Fruit fly (Drosophila melanogaster): Measurements from ENCODE around the gene Nup205.
A peak's percentile ranks its signal among the peaks of the same experiment; 100 is the strongest.

Nup205 gene

DNA sequence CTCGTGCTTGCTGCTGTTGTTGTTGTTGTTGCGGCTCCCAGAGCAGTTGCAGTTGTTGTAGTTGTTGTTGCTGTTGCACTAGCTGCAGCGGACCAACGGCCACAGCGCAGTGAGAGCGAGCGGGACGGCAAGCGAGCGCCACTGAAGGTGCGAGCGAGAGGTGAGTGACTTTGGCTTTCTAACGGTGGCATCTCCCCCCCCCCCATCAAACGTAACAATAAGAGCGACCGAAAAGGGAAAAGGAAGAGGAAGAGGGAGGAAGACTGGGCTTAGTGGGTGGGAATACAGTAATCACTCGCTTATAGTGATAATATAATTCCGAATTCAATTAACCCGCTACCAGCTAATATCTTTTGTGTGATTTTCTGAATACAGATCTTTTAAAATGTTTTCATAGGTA lies 15.0 kb downstream of the Nup205 start (continued):
- TF ChIP-seq lbe (GFP tag; optimal IDR thresholded peaks at IDR 0.05) (no peak), CG13287 (GFP tag; IDR thresholded peaks at IDR 0.05; ENCODE audit: partially characterized antibody) (no peak), crc (GFP tag; optimal IDR thresholded peaks at IDR 0.05) (no peak), Ets65A (GFP tag) (no peak), pros (GFP tag; optimal IDR thresholded peaks at IDR 0.05) (no peak), ewg (GFP tag; optimal IDR thresholded peaks at IDR 0.05) (no peak), abd-A (tag; optimal IDR thresholded peaks at IDR 0.05) (no peak), phol (tag; optimal IDR thresholded peaks at IDR 0.05) (peak; percentile 4), da (GFP tag; optimal IDR thresholded peaks at IDR 0.05) (peak; percentile 1), CkIIα-i1 (GFP tag; IDR thresholded peaks at IDR 0.05) (no peak), Asciz (GFP tag; optimal IDR thresholded peaks at IDR 0.05) (no peak), Drgx (GFP tag; IDR thresholded peaks at IDR 0.05) (no peak), CG10979 (tag; optimal IDR thresholded peaks at IDR 0.05) (no peak), tgo (GFP tag; IDR thresholded peaks at IDR 0.05) (no peak), sc (optimal IDR thresholded peaks at IDR 0.05) (no peak), sc (GFP tag; optimal IDR thresholded peaks at IDR 0.05) (no peak), Bgb (GFP tag; IDR thresholded peaks at IDR 0.05; ENCODE audit: partially characterized antibody) (no peak), Hmx (GFP tag; optimal IDR thresholded peaks at IDR 0.05) (no peak), Hr78 (GFP tag; optimal IDR thresholded peaks at IDR 0.05) (peak in 1 of 2 experiments; percentile 37), CG11085 (GFP tag; IDR thresholded peaks at IDR 0.05) (no peak), CG17385 (GFP tag; optimal IDR thresholded peaks at IDR 0.05) (peak; percentile 59), tll (GFP tag; optimal IDR thresholded peaks at IDR 0.05) (no peak), ab (GFP tag; optimal IDR thresholded peaks at IDR 0.05) (no peak), cwo (GFP tag; optimal IDR thresholded peaks at IDR 0.05) (no peak), NC2β (GFP tag; optimal IDR thresholded peaks at IDR 0.05) (no peak), CG14965 (GFP tag; optimal IDR thresholded peaks at IDR 0.05; ENCODE audit: borderline replicate concordance) (no peak), pan (optimal IDR thresholded peaks at IDR 0.05) (no peak), pan (GFP tag; optimal IDR thresholded peaks at IDR 0.05 in 1 of 2, IDR thresholded peaks at IDR 0.05 in 1 of 2) (no peak), CG3838 (GFP tag; optimal IDR thresholded peaks at IDR 0.05) (no peak), hbn (GFP tag; IDR thresholded peaks at IDR 0.05; ENCODE audit: partially characterized antibody) (no peak), Nf-YC (tag; optimal IDR thresholded peaks at IDR 0.05) (peak; percentile 43), CG3847 (GFP tag; IDR thresholded peaks at IDR 0.05) (no peak), Gug (GFP tag; IDR thresholded peaks at IDR 0.05) (no peak), B-H1 (GFP tag; IDR thresholded peaks at IDR 0.05) (no peak; the same call in 2 of the 3 replicates), insv (GFP tag; optimal IDR thresholded peaks at IDR 0.05) (no peak), pfk (GFP tag; optimal IDR thresholded peaks at IDR 0.05) (no peak), ase (GFP tag; IDR thresholded peaks at IDR 0.05) (no peak), lola (GFP tag; optimal IDR thresholded peaks at IDR 0.05) (no peak), disco-r (GFP tag; optimal IDR thresholded peaks at IDR 0.05) (no peak), mam (GFP tag; optimal IDR thresholded peaks at IDR 0.05) (no peak), repo (GFP tag; optimal IDR thresholded peaks at IDR 0.05) (no peak), CG7786 (GFP tag; optimal IDR thresholded peaks at IDR 0.05) (no peak), rib (GFP tag; IDR thresholded peaks at IDR 0.05) (no peak), fd96Cb (tag; optimal IDR thresholded peaks at IDR 0.05) (no peak), zfh2 (GFP tag; optimal IDR thresholded peaks at IDR 0.05) (no peak), Optix (GFP tag; IDR thresholded peaks at IDR 0.05) (no peak), ash1 (GFP tag; optimal IDR thresholded peaks at IDR 0.05) (no peak), GATAe (GFP tag; conservative IDR thresholded peaks at IDR 0.05) (no peak), CG34224 (GFP tag; IDR thresholded peaks at IDR 0.05; ENCODE audit: partially characterized antibody) (no peak), zf30C (GFP tag; optimal IDR thresholded peaks at IDR 0.05) (no peak), Rfx (GFP tag; IDR thresholded peaks at IDR 0.05) (no peak), Deaf1 (tag; optimal IDR thresholded peaks at IDR 0.05) (no peak)

All from whole organism, embryonic.